Worm (Caenorhabditis elegans) whole organism, young adult: ENCODE data around the gene djr-1.2.

Experiments
- K11D2.4 ChIP-seq: fragments of 200-800 bp; sonication (Bioruptor generic); IDR thresholded peaks from 2 replicates; pipeline ENCODE4 v1.3.6; 2022; ENCODE audit warnings: missing genetic modification reagents, missing genetic modification characterization, missing compliant biosample characterization
- Y53G8AR.9 ChIP-seq: fragments of 200-800 bp; sonication (Bioruptor generic); conservative IDR thresholded peaks from 2 replicates; pipeline ENCODE4 v1.3.6; 2022; ENCODE audit warnings: missing genetic modification reagents, missing genetic modification characterization, missing compliant biosample characterization
- akir-1 ChIP-seq: fragments of 200-800 bp; sonication (Bioruptor generic); optimal IDR thresholded peaks from 2 replicates; lab custom pipeline; 2018; ENCODE audit warnings: mild to moderate bottlenecking, missing genetic modification characterization, moderate library complexity, missing compliant biosample characterization
- aptf-2 ChIP-seq: fragments of 200-800 bp; sonication (Bioruptor generic); conservative IDR thresholded peaks from 2 replicates; pipeline ENCODE4 v1.3.6; 2022; ENCODE audit warnings: missing genetic modification reagents, missing genetic modification characterization, missing compliant biosample characterization
- let-526 ChIP-seq: fragments of 200-800 bp; sonication (Bioruptor generic); IDR thresholded peaks from 2 replicates; pipeline ENCODE4 v1.3.6; 2022; ENCODE audit warnings: missing genetic modification reagents, missing genetic modification characterization, missing compliant biosample characterization
- nfyb-1 ChIP-seq: fragments of 200-800 bp; sonication (Bioruptor generic); IDR thresholded peaks from 2 replicates; pipeline ENCODE4 v1.3.6; 2022; ENCODE audit warnings: missing genetic modification reagents, missing genetic modification characterization, missing compliant biosample characterization
- nhr-27 ChIP-seq: fragments of 200-800 bp; sonication (Bioruptor generic); optimal IDR thresholded peaks from 2 replicates; lab custom pipeline; 2018; ENCODE audit warnings: mild to moderate bottlenecking, missing genetic modification characterization, moderate library complexity, missing compliant biosample characterization
- rpc-1 ChIP-seq, 2 experiments: fragments of 150-350 bp in 1 of 2; sonication (generic microtip) in 1 of 2; optimal IDR thresholded peaks; 2 replicates each; lab custom pipeline; 2014 to 2018; ENCODE audit warnings: missing biosample characterization in 1 of 2, missing genetic modification characterization in 1 of 2, missing genetic modification reagents in 1 of 2, missing genotype in 1 of 2
- unc-62 ChIP-seq: fragments of 150-350 bp; optimal IDR thresholded peaks from 2 replicates; lab custom pipeline; 2014; ENCODE audit warnings: missing biosample characterization, missing genetic modification reagents, missing genetic modification characterization
- ztf-25 ChIP-seq: fragments of 200-800 bp; sonication (Bioruptor generic); IDR thresholded peaks from 2 replicates; pipeline ENCODE4 v1.3.6; 2022; ENCODE audit warnings: missing genetic modification reagents, missing genetic modification characterization, missing compliant biosample characterization

DNA sequence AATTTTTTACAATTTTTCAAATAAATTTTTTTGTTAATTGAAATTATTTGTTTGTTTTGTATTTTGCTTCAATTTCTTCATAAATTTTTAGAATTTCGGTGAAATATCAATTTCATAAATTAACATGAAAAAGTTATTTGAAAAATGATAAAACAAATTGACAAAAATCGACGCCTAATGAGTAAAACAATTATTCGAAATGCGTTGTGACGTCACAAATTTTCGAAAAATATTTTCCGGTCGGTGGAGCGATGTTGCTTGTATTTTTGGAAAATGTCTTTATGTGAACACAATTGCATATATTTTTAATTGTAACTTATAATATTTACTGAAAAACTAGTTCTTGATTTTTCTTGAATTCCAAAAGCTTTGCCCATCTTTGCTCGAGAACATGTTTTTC, 25.6 kb upstream of the djr-1.2 start:
- TF ChIP-seq aptf-2 (GFP tag; lab: Robert Waterston, UW) (no peak), akir-1 (GFP tag; lab: Kevin White, UChicago) (no peak), nhr-27 (no peak), K11D2.4 (no peak), nfyb-1 (GFP tag; lab: Robert Waterston, UW) (no peak), ztf-25 (GFP tag; lab: Robert Waterston, UW) (no peak), Y53G8AR.9 (GFP tag; lab: Robert Waterston, UW) (no peak), rpc-1 (optimal IDR thresholded peaks at IDR 0.05; lab: Kevin White, UChicago) (no peak), rpc-1 (tag; optimal IDR thresholded peaks at IDR 0.05; lab: Kevin White, UChicago) (no peak), let-526 (no peak), unc-62 (no peak)
